Worm (Caenorhabditis elegans) whole organism, early embryonic: Measurements from ENCODE around the gene dsc-1.

Source experiments
- B0310.2 ChIP-seq: sonication (generic microtip); optimal IDR thresholded peaks from 2 replicates; lab custom pipeline; 2016; ENCODE audit warnings: mild to moderate bottlenecking, missing genetic modification characterization, missing compliant biosample characterization
- F13C5.2 ChIP-seq: sonication (generic microtip); optimal IDR thresholded peaks from 2 replicates; lab custom pipeline; 2017; ENCODE audit warnings: mild to moderate bottlenecking, missing genetic modification characterization, inconsistent platforms, missing compliant biosample characterization
- aly-1 ChIP-seq: sonication (generic microtip); optimal IDR thresholded peaks from 2 replicates; lab custom pipeline; 2016; ENCODE audit warnings: missing genetic modification characterization, missing compliant biosample characterization
- ama-1 ChIP-seq: fragments of 150-350 bp; optimal IDR thresholded peaks from 2 replicates; lab custom pipeline; 2014
- ceh-13 ChIP-seq: fragments of 200-800 bp; sonication (Bioruptor generic); optimal IDR thresholded peaks from 2 replicates; lab custom pipeline; 2018; ENCODE audit warnings: mild to moderate bottlenecking, missing genetic modification characterization, missing compliant biosample characterization
- ceh-36 ChIP-seq: sonication (generic microtip); optimal IDR thresholded peaks from 2 replicates; lab custom pipeline; 2016; ENCODE audit warnings: missing genetic modification characterization, inconsistent platforms, missing compliant biosample characterization
- ets-7 ChIP-seq: sonication (generic microtip); optimal IDR thresholded peaks from 2 replicates; lab custom pipeline; 2016; ENCODE audit warnings: missing genotype, missing genetic modification characterization, missing compliant biosample characterization
- flt-1 ChIP-seq: fragments of 200-800 bp; sonication (Bioruptor generic); IDR thresholded peaks from 2 replicates; pipeline ENCODE4 v1.3.6; 2022; ENCODE audit warnings: missing genetic modification characterization, missing compliant biosample characterization
- hmbx-1 ChIP-seq: sonication (generic microtip); optimal IDR thresholded peaks from 2 replicates; lab custom pipeline; 2016; ENCODE audit warnings: mild to moderate bottlenecking, missing genetic modification characterization, missing compliant biosample characterization
- hmg-4 ChIP-seq: fragments of 200-800 bp; sonication (Bioruptor generic); optimal IDR thresholded peaks from 2 replicates; lab custom pipeline; 2018; ENCODE audit warnings: mild to moderate bottlenecking, missing genetic modification characterization, missing compliant biosample characterization
- hnd-1 ChIP-seq: sonication (generic microtip); optimal IDR thresholded peaks from 2 replicates; lab custom pipeline; 2016; ENCODE audit warnings: missing genetic modification characterization, missing compliant biosample characterization
- pes-1 ChIP-seq: fragments of 200-800 bp; sonication (Bioruptor generic); IDR thresholded peaks from 2 replicates; pipeline ENCODE4 v1.3.6; 2022; ENCODE audit warnings: missing genetic modification reagents, missing genetic modification characterization, missing compliant biosample characterization
- scrt-1 ChIP-seq: fragments of 200-800 bp; sonication (Bioruptor generic); IDR thresholded peaks from 2 replicates; pipeline ENCODE4 v1.3.6; 2022; ENCODE audit warnings: missing genetic modification characterization, missing compliant biosample characterization
- sea-1 ChIP-seq: fragments of 200-800 bp; sonication (Bioruptor generic); conservative IDR thresholded peaks from 2 replicates; pipeline ENCODE4 v1.3.6; 2022; ENCODE audit warnings: missing genetic modification characterization, missing compliant biosample characterization
- tbx-11 ChIP-seq: fragments of 200-800 bp; sonication (Bioruptor generic); IDR thresholded peaks from 2 replicates; pipeline ENCODE4 v1.3.6; 2022; ENCODE audit warnings: missing genetic modification characterization, missing compliant biosample characterization
- tbx-37 ChIP-seq: fragments of 200-800 bp; sonication (Bioruptor generic); conservative IDR thresholded peaks from 2 replicates; pipeline ENCODE4 v1.3.6; 2022; ENCODE audit warnings: missing genetic modification reagents, missing genetic modification characterization, missing compliant biosample characterization
- tra-4 ChIP-seq: sonication (generic microtip); optimal IDR thresholded peaks from 2 replicates; lab custom pipeline; 2017; ENCODE audit warnings: missing genetic modification characterization, missing compliant biosample characterization

dsc-1 gene

DNA sequence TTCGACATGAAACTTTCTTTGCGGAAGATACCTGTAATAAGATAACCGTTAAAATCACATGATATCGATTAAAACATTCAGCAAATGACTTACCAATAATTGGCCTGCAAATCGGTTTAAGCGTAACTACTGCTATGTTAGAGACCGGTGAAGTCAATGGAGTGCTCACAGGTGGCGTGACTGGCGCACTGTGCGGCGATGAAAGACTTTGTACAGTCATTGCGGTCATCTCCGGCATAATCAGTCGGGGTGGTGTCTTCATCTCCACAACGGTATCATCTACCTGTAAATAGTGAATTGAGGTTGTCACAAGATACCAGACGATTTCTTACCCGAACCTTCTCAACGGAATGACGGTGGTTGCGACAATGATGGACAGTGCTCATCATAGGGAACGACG, 42.3 kb upstream of the dsc-1 start:
- TF ChIP-seq ceh-36 (tag; lab: Kevin White, UChicago) = no peak
- no peak for TF ChIP-seq aly-1 (tag; lab: Kevin White, UChicago)
- TF ChIP-seq B0310.2 (tag; lab: Kevin White, UChicago) = no peak
- TF ChIP-seq tra-4 = no peak
- no peak for TF ChIP-seq flt-1 (GFP tag; lab: Robert Waterston, UW)
- TF ChIP-seq hnd-1 = no peak
- no peak for TF ChIP-seq ama-1
- no peak for TF ChIP-seq tbx-37 (GFP tag; lab: Robert Waterston, UW)
- TF ChIP-seq hmbx-1 (tag; lab: Kevin White, UChicago) = no peak
- no peak for TF ChIP-seq F13C5.2 (tag; lab: Kevin White, UChicago)
- TF ChIP-seq tbx-11 (GFP tag; lab: Robert Waterston, UW) = no peak
- no peak for TF ChIP-seq pes-1 (GFP tag; lab: Robert Waterston, UW)
- TF ChIP-seq hmg-4 = no peak
- TF ChIP-seq sea-1 (GFP tag; lab: Robert Waterston, UW) = no peak
- no peak for TF ChIP-seq ceh-13 (GFP tag; lab: Kevin White, UChicago)
- TF ChIP-seq ets-7 (tag; lab: Kevin White, UChicago) = no peak
- no peak for TF ChIP-seq scrt-1 (GFP tag; lab: Robert Waterston, UW)

DNA sequence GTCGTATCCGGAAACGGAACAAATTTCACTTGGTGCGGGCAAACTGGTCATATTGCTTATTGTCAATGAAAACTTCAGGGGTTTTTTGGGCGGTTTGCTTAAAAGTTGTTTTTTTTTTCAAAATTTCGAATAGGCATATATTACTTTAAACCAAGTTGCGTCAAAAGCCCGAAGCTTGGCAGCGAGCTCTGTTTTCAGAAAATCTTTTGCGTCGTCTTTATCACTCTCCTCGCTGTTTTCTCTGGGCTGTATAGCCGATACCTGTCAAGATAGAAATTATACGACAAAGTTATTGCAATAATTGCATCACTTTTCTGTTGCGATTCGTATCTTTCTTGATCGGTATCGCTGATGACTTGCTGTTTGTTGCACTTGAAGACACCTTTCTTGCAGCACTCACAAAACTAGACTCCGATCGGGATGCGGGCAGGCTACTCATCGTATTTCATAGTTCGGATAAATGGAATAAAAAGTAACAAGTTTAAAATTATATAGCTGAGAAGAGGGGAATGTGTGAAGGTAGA, 41.5 kb upstream of the dsc-1 start, which contains the start of the genes H40L08.3 and H40L08.9:
Gene H40L08.3 (minus strand): TSS at position 51 of the 524 bp plus-strand sequence.
Gene H40L08.9 (minus strand): TSS at position 439 of the 524 bp plus-strand sequence.
- TF ChIP-seq F13C5.2 (tag; lab: Kevin White, UChicago) (no peak), tbx-11 (GFP tag; lab: Robert Waterston, UW) (no peak), ceh-13 (GFP tag; lab: Kevin White, UChicago) (no peak), sea-1 (GFP tag; lab: Robert Waterston, UW) (no peak), hmbx-1 (tag; lab: Kevin White, UChicago) (no peak), B0310.2 (tag; lab: Kevin White, UChicago) (no peak)

DNA sequence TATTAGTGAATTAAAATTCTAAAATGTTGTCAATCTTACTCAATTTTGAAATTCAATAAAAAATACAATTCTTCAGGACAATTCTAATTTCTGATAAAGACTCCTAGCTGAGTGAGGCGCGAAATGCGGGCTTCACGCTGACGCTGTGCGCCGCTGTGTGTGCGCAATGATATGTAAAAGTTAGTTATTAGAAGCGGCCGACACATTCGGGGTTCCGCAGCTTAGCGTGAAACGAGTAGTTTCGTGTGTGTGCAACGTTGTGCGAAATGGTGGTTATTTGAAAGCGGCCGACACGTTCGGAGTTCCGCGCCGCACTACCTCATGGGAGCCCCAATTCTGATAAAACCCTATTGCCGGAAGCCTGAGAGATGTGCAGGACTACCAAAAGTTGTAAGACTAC, 40.5 kb upstream of the dsc-1 start:
- TF ChIP-seq hmbx-1 (tag; lab: Kevin White, UChicago) (no peak), tra-4 (no peak), F13C5.2 (tag; lab: Kevin White, UChicago) (no peak), flt-1 (GFP tag; lab: Robert Waterston, UW) (no peak), ets-7 (tag; lab: Kevin White, UChicago) (no peak), hnd-1 (no peak), scrt-1 (GFP tag; lab: Robert Waterston, UW) (no peak)

DNA sequence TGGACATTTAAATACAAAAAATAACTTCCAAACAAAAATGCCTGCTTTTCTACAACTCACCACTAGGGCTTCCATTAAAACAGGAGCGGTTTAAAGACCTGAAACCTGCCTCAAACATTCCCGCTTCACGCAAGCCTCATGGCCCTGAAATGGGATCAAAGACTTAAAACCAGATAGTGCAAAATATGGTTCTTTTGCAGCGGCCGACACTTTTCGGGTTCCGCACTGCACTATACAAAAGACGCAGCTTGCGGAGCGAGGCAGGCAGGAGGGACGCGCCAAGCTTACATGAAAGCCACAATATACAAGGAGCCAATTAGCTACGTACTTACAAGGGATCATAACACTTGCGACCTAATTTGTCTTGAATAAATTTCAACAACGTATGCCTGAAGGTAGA, 38.8 kb upstream of the dsc-1 start:
- no peak for TF ChIP-seq tra-4

DNA sequence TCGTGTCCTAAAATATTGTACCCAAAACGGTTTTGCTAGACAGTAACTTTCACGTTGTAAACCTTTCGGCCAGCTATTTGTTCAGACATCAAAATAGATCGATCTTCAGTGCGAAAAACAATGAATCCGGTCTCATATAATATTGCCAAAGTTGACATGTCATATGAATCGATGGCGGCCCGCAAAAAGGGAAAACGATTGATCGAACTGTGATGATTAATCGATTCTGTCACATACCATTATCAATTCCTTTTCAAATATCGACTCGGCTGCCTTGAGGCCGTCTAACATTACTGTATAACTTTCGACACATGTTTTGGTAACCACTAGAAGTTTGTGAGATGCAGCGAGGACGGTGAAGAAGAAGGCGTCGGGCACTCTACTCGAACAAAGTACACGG, 38.2 kb upstream of the dsc-1 start:
- TF ChIP-seq pes-1 (GFP tag; lab: Robert Waterston, UW) = no peak
- no peak for TF ChIP-seq ets-7 (tag; lab: Kevin White, UChicago)
- TF ChIP-seq hnd-1 = no peak
- no peak for TF ChIP-seq sea-1 (GFP tag; lab: Robert Waterston, UW)
- no peak for TF ChIP-seq scrt-1 (GFP tag; lab: Robert Waterston, UW)
- TF ChIP-seq hmg-4 = no peak
- no peak for TF ChIP-seq hmbx-1 (tag; lab: Kevin White, UChicago)
- no peak for TF ChIP-seq ceh-13 (GFP tag; lab: Kevin White, UChicago)
- TF ChIP-seq tra-4 = no peak
- TF ChIP-seq aly-1 (tag; lab: Kevin White, UChicago) = no peak
- TF ChIP-seq B0310.2 (tag; lab: Kevin White, UChicago) = no peak
- TF ChIP-seq flt-1 (GFP tag; lab: Robert Waterston, UW) = no peak
- no peak for TF ChIP-seq F13C5.2 (tag; lab: Kevin White, UChicago)
- TF ChIP-seq ceh-36 (tag; lab: Kevin White, UChicago) = no peak
- TF ChIP-seq ama-1 = no peak
- TF ChIP-seq tbx-11 (GFP tag; lab: Robert Waterston, UW) = no peak
- no peak for TF ChIP-seq tbx-37 (GFP tag; lab: Robert Waterston, UW)

DNA sequence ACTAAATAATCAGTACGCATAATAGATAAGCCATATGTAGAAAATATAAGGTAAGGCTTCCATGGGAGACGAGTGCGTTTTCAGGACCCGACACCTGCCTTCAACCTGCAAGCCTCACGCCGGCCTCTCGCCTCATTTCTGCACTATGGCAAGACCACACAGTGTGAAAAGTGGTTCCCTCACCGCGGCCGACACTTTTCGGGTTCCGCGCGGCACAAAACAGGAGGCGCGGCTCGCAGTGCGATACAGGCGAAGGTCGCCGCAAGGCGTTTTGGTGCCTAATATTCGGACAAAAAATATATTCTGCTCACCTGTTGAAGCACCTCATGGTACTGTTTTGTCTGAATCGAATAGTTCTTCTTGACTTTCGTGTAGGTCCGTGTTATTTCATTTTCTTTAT, 35.5 kb upstream of the dsc-1 start:
- TF ChIP-seq tbx-11 (GFP tag; lab: Robert Waterston, UW) = no peak
- TF ChIP-seq hmbx-1 (tag; lab: Kevin White, UChicago) = no peak
- TF ChIP-seq sea-1 (GFP tag; lab: Robert Waterston, UW) = no peak
- TF ChIP-seq scrt-1 (GFP tag; lab: Robert Waterston, UW) = no peak
- TF ChIP-seq tbx-37 (GFP tag; lab: Robert Waterston, UW) = no peak
- TF ChIP-seq ceh-36 (tag; lab: Kevin White, UChicago) = no peak
- no peak for TF ChIP-seq ama-1

DNA sequence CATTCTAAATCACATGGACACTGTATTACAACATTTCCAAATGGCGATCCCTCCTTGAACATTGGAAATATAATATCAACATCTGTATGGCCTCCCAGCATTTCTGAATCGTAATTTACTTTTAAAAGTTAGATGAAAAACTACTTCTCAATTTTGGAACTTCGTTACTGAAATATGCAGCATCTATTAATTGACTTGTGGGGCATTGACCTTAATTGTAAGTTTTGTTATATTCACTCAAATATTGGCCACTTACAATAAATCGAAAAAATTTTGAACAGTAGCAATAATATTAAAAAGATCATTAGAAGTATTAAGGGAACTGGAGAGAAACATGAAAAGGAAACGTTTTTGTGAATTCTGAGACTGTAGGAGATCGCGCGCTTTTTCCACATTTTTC, 34.6 kb upstream of the dsc-1 start, which contains the start of gene mam-6:
Gene mam-6 (minus strand): TSS at position 101 of the 400 bp plus-strand sequence.
- TF ChIP-seq ceh-13 (GFP tag; lab: Kevin White, UChicago) (no peak), pes-1 (GFP tag; lab: Robert Waterston, UW) (no peak), ama-1 (no peak), hnd-1 (no peak), tbx-11 (GFP tag; lab: Robert Waterston, UW) (no peak), scrt-1 (GFP tag; lab: Robert Waterston, UW) (no peak), ets-7 (tag; lab: Kevin White, UChicago) (no peak), flt-1 (GFP tag; lab: Robert Waterston, UW) (no peak), F13C5.2 (tag; lab: Kevin White, UChicago) (no peak), ceh-36 (tag; lab: Kevin White, UChicago) (no peak), B0310.2 (tag; lab: Kevin White, UChicago) (no peak), hmg-4 (no peak), hmbx-1 (tag; lab: Kevin White, UChicago) (no peak), sea-1 (GFP tag; lab: Robert Waterston, UW) (no peak), tra-4 (no peak), tbx-37 (GFP tag; lab: Robert Waterston, UW) (no peak), aly-1 (tag; lab: Kevin White, UChicago) (no peak)
